Fruit fly (Drosophila melanogaster) whole organism, embryonic: ENCODE data around the gene Gbs-70E.

Experiments
- Adf1 ChIP-seq: fragments of 200-800 bp; sonication (Bioruptor generic); IDR thresholded peaks from 2 replicates; pipeline ENCODE4 v1.3.6; 2022; ENCODE audit warnings: missing biosample characterization, missing genetic modification characterization
- CG10274 ChIP-seq: fragments of 200-800 bp; sonication (Bioruptor generic); optimal IDR thresholded peaks from 3 replicates; lab custom pipeline; 2017; ENCODE audit warnings: missing biosample characterization, mild to moderate bottlenecking, missing genetic modification characterization
- CG10321 ChIP-seq: fragments of 200-800 bp; sonication (Bioruptor generic); IDR thresholded peaks from 2 replicates; pipeline ENCODE4 v1.3.6; 2022; ENCODE audit warnings: missing biosample characterization, missing genetic modification characterization
- CG10462 ChIP-seq: fragments of 200-800 bp; sonication (Bioruptor generic); optimal IDR thresholded peaks from 2 replicates; lab custom pipeline; 2016; ENCODE audit warnings: missing biosample characterization, missing genetic modification characterization
- CG14050 ChIP-seq: fragments of 200-800 bp; sonication (Bioruptor generic); IDR thresholded peaks from 3 replicates; pipeline ENCODE4 v1.3.6; 2022; ENCODE audit warnings: missing biosample characterization, missing genetic modification characterization
- CG1647 ChIP-seq: fragments of 200-800 bp; sonication (Bioruptor generic); optimal IDR thresholded peaks from 3 replicates; lab custom pipeline; 2016; ENCODE audit warnings: missing biosample characterization, missing genetic modification characterization
- CG18476 ChIP-seq: fragments of 200-800 bp; sonication (Bioruptor generic); optimal IDR thresholded peaks from 2 replicates; lab custom pipeline; 2016; ENCODE audit warnings: missing biosample characterization, mild to moderate bottlenecking, missing genetic modification characterization
- CG2199 ChIP-seq: fragments of 200-800 bp; sonication (Bioruptor generic); IDR thresholded peaks from 3 replicates; pipeline ENCODE4 v1.3.6; 2022; ENCODE audit warnings: missing biosample characterization, missing genetic modification characterization
- CG2875 ChIP-seq: fragments of 200-800 bp; sonication (Bioruptor generic); optimal IDR thresholded peaks from 2 replicates; lab custom pipeline; 2017; ENCODE audit warnings: missing biosample characterization, mild to moderate bottlenecking, missing genetic modification characterization, missing genetic modification reagents
- CG3838 ChIP-seq: fragments of 200-800 bp; sonication (Bioruptor generic); optimal IDR thresholded peaks from 3 replicates; lab custom pipeline; 2016; ENCODE audit warnings: missing biosample characterization, missing genetic modification characterization
- CG5953 ChIP-seq: fragments of 200-800 bp; sonication (Bioruptor generic); IDR thresholded peaks from 2 replicates; pipeline ENCODE4 v1.3.6; 2022; ENCODE audit warnings: missing biosample characterization, missing genetic modification characterization
- CG6791 ChIP-seq: fragments of 200-800 bp; sonication (Bioruptor generic); IDR thresholded peaks from 3 replicates; pipeline ENCODE4 v1.3.6; 2022; ENCODE audit warnings: missing biosample characterization, missing genetic modification characterization; ENCODE audit not compliant: partially characterized antibody
- CG7271 ChIP-seq: fragments of 200-800 bp; sonication (Bioruptor generic); optimal IDR thresholded peaks from 2 replicates; lab custom pipeline; 2018; ENCODE audit warnings: missing biosample characterization, mild to moderate bottlenecking, missing genetic modification characterization, moderate library complexity
- CG9609 ChIP-seq: fragments of 200-800 bp; sonication (Bioruptor generic); optimal IDR thresholded peaks from 3 replicates; lab custom pipeline; 2016; ENCODE audit warnings: missing biosample characterization, missing genetic modification characterization
- D19B ChIP-seq: fragments of 200-800 bp; sonication (Bioruptor generic); optimal IDR thresholded peaks from 2 replicates; lab custom pipeline; 2017; ENCODE audit warnings: missing biosample characterization, mild to moderate bottlenecking, missing genetic modification characterization
- Dll ChIP-seq: fragments of 200-800 bp; sonication (Bioruptor generic); IDR thresholded peaks from 4 replicates; pipeline ENCODE4 v1.3.6; 2022; ENCODE audit warnings: missing biosample characterization, missing genetic modification characterization; ENCODE audit not compliant: partially characterized antibody
- E2f2 ChIP-seq: fragments of 200-800 bp; sonication (Bioruptor generic); IDR thresholded peaks from 2 replicates; pipeline ENCODE4 v1.3.6; 2022; ENCODE audit warnings: missing biosample characterization, missing genetic modification characterization
- Fer1 ChIP-seq: fragments of 200-800 bp; sonication (Bioruptor generic); optimal IDR thresholded peaks from 2 replicates; lab custom pipeline; 2017; ENCODE audit warnings: missing biosample characterization, mild to moderate bottlenecking, missing genetic modification characterization
- Gug ChIP-seq: fragments of 200-800 bp; sonication (Bioruptor generic); IDR thresholded peaks from 4 replicates; pipeline ENCODE4 v1.3.6; 2022; ENCODE audit warnings: missing biosample characterization, missing genetic modification characterization
- Hr39 ChIP-seq: fragments of >200 bp; optimal IDR thresholded peaks from 2 replicates; lab custom pipeline; 2017
- Hr78 ChIP-seq, 2 experiments: fragments of 200-800 bp in 1 of 2; fragments of >200 bp in 1 of 2; sonication (Bioruptor generic) in 1 of 2; optimal IDR thresholded peaks; 2 replicates each; lab custom pipeline; 2017 to 2019; ENCODE audit warnings: missing biosample characterization in 2 of 2, missing genetic modification characterization in 2 of 2, mild to moderate bottlenecking in 1 of 2, moderate library complexity in 1 of 2
- Lhr ChIP-seq: fragments of 200-800 bp; sonication (Bioruptor generic); optimal IDR thresholded peaks from 3 replicates; lab custom pipeline; 2017; ENCODE audit warnings: mild to moderate bottlenecking, missing biosample characterization, missing genetic modification reagents, missing genetic modification characterization
- Med ChIP-seq: fragments of 200-800 bp; sonication (Bioruptor generic); peaks from one replicate; lab custom pipeline; 2016; ENCODE audit warnings: missing biosample characterization, missing genetic modification characterization, mild to moderate bottlenecking, inconsistent platforms, moderate library complexity
- Nf-YA ChIP-seq: fragments of 200-800 bp; sonication (Bioruptor generic); IDR thresholded peaks from 2 replicates; pipeline ENCODE4 v1.3.6; 2022; ENCODE audit warnings: missing biosample characterization, missing genetic modification characterization
- Pdp1 ChIP-seq, 2 experiments: fragments of 200-800 bp; sonication (Bioruptor generic); optimal IDR thresholded peaks; 3 replicates each; lab custom pipeline; 2016; ENCODE audit warnings: missing biosample characterization in 2 of 2, missing genetic modification characterization in 2 of 2, mild to moderate bottlenecking in 1 of 2, moderate library complexity in 1 of 2
- TFAM ChIP-seq: fragments of 200-800 bp; sonication (Bioruptor generic); optimal IDR thresholded peaks from 2 replicates; lab custom pipeline; 2017; ENCODE audit warnings: missing biosample characterization, missing genetic modification characterization, inconsistent platforms
- Xbp1 ChIP-seq: fragments of 200-800 bp; sonication (Bioruptor generic); optimal IDR thresholded peaks from 3 replicates; lab custom pipeline; 2016; ENCODE audit warnings: missing biosample characterization, mild to moderate bottlenecking, missing genetic modification characterization
- crc ChIP-seq: fragments of 200-800 bp; sonication (Bioruptor generic); optimal IDR thresholded peaks from 2 replicates; lab custom pipeline; 2016; ENCODE audit warnings: missing biosample characterization, missing genetic modification characterization
- crol ChIP-seq: fragments of 200-800 bp; sonication (Bioruptor generic); IDR thresholded peaks from 2 replicates; pipeline ENCODE4 v1.3.6; 2022; ENCODE audit warnings: missing biosample characterization, missing genetic modification characterization
- eve ChIP-seq, 2 experiments: fragments of >200 bp; optimal IDR thresholded peaks; 2 replicates each; lab custom pipeline; 2017; ENCODE audit warnings: missing biosample characterization in 2 of 2, missing genetic modification characterization in 2 of 2
- exex ChIP-seq: fragments of 200-800 bp; sonication (Bioruptor generic); optimal IDR thresholded peaks from 4 replicates; lab custom pipeline; 2018; ENCODE audit warnings: missing biosample characterization, mild to moderate bottlenecking, missing genetic modification characterization, moderate library complexity
- eyg ChIP-seq: fragments of 200-800 bp; sonication (Bioruptor generic); optimal IDR thresholded peaks from 3 replicates; lab custom pipeline; 2016; ENCODE audit warnings: missing biosample characterization, missing genetic modification characterization
- ftz-f1 ChIP-seq: fragments of 200-800 bp; sonication (Bioruptor generic); optimal IDR thresholded peaks from 2 replicates; lab custom pipeline; 2016; ENCODE audit warnings: missing biosample characterization, missing genetic modification characterization
- gem ChIP-seq: fragments of 200-800 bp; sonication (Bioruptor generic); optimal IDR thresholded peaks from 2 replicates; lab custom pipeline; 2019; ENCODE audit warnings: missing biosample characterization, mild to moderate bottlenecking, missing genetic modification characterization, moderate library complexity
- grau ChIP-seq: fragments of 200-800 bp; optimal IDR thresholded peaks from 3 replicates; lab custom pipeline; 2019; ENCODE audit warnings: missing biosample characterization, mild to moderate bottlenecking, missing genetic modification characterization, moderate library complexity
- kay ChIP-seq: fragments of 200-800 bp; sonication (Bioruptor generic); optimal IDR thresholded peaks from 2 replicates; lab custom pipeline; 2016; ENCODE audit warnings: missing biosample characterization, missing genetic modification characterization
- kni ChIP-seq: fragments of 200-800 bp; sonication (Bioruptor generic); optimal IDR thresholded peaks from 3 replicates; lab custom pipeline; 2017; ENCODE audit warnings: mild to moderate bottlenecking, missing biosample characterization, missing genetic modification reagents, missing genetic modification characterization
- knrl ChIP-seq: fragments of 200-800 bp; sonication (Bioruptor generic); IDR thresholded peaks from 3 replicates; pipeline ENCODE4 v1.3.6; 2022; ENCODE audit warnings: missing biosample characterization, missing genetic modification characterization; ENCODE audit not compliant: partially characterized antibody
- lab ChIP-seq: fragments of 200-800 bp; sonication (Bioruptor generic); optimal IDR thresholded peaks from 3 replicates; lab custom pipeline; 2017; ENCODE audit warnings: missing biosample characterization, missing genetic modification characterization, mild to moderate bottlenecking, moderate library complexity, missing genetic modification reagents
- mirr ChIP-seq: fragments of 200-800 bp; sonication (Bioruptor generic); optimal IDR thresholded peaks from 3 replicates; lab custom pipeline; 2018; ENCODE audit warnings: missing biosample characterization, mild to moderate bottlenecking, missing genetic modification characterization
- peb ChIP-seq: fragments of 200-800 bp; sonication (Bioruptor generic); IDR thresholded peaks from 2 replicates; pipeline ENCODE4 v1.3.6; 2022; ENCODE audit warnings: missing biosample characterization, missing genetic modification characterization
- ranshi ChIP-seq: fragments of 200-800 bp; sonication (Bioruptor generic); IDR thresholded peaks from 2 replicates; pipeline ENCODE4 v1.3.6; 2022; ENCODE audit warnings: missing biosample characterization, missing genetic modification characterization
- sc ChIP-seq, 3 experiments: fragments of >200 bp in 2 of 3; fragments of 200-800 bp in 1 of 3; sonication (Bioruptor generic) in 1 of 3; optimal IDR thresholded peaks; 2 replicates in 2 of 3; 3 replicates in 1 of 3; lab custom pipeline; 2017; ENCODE audit warnings: mild to moderate bottlenecking in 1 of 3, missing biosample characterization in 1 of 3, missing genetic modification characterization in 1 of 3, missing genetic modification reagents in 1 of 3
- sens ChIP-seq: fragments of 200-800 bp; sonication (Bioruptor generic); peaks from one replicate; lab custom pipeline; 2016; ENCODE audit warnings: missing biosample characterization, missing genetic modification characterization
- stc ChIP-seq: fragments of 200-800 bp; sonication (Bioruptor generic); IDR thresholded peaks from 2 replicates; pipeline ENCODE4 v1.3.6; 2022; ENCODE audit warnings: missing biosample characterization, missing genetic modification characterization
- sug ChIP-seq: fragments of 200-800 bp; optimal IDR thresholded peaks from 2 replicates; lab custom pipeline; 2019; ENCODE audit warnings: missing biosample characterization, mild to moderate bottlenecking, missing genetic modification characterization, moderate library complexity

Gene Gbs-70E

dm6 chr3L:14547811-14548765, 2.7 kb downstream of the Gbs-70E start (continued):
- TF ChIP-seq eve (GFP tag; optimal IDR thresholded peaks at IDR 0.05; lab: Kevin White, UChicago) (peak in 1 of 2 experiments; percentile 49), sug (peak; percentile 89), lab (peak; percentile 21), kay (peak; percentile 2), mirr (GFP tag; lab: Kevin White, UChicago) (peak; percentile 79), Hr78 (GFP tag; optimal IDR thresholded peaks at IDR 0.05; lab: Kevin White, UChicago) (peak in 1 of 2 experiments; percentile 1), TFAM (GFP tag; lab: Kevin White, UChicago) (no peak), CG7271 (tag; lab: Kevin White, UChicago) (no peak)

dm6 chr3L:14546918-14547533, 3.7 kb downstream of the Gbs-70E start:
- TF ChIP-seq CG1647 (no peak), kni (GFP tag; lab: Kevin White, UChicago) (peak; percentile 28), CG2199 (GFP tag; lab: Robert Waterston, UW) (peak; percentile 71; the same call in 1 of the 3 replicates), CG14050 (GFP tag; lab: Robert Waterston, UW) (no peak), crc (no peak), D19B (no peak), Med (GFP tag; lab: Kevin White, UChicago) (peak; percentile 72), CG10462 (GFP tag; lab: Kevin White, UChicago) (no peak), Pdp1 (GFP tag; optimal IDR thresholded peaks at IDR 0.05; lab: Kevin White, UChicago) (peak in 1 of 2 experiments; percentile 95), Lhr (GFP tag; lab: Kevin White, UChicago) (no peak), CG10321 (no peak), Xbp1 (GFP tag; lab: Kevin White, UChicago) (no peak), ranshi (GFP tag; lab: Robert Waterston, UW) (no peak), stc (GFP tag; lab: Robert Waterston, UW) (no peak), peb (GFP tag; lab: Robert Waterston, UW) (no peak), ftz-f1 (GFP tag; lab: Kevin White, UChicago) (peak; percentile 93), CG2875 (GFP tag; lab: Kevin White, UChicago) (no peak), sens (peak; percentile 32), eyg (GFP tag; lab: Kevin White, UChicago) (no peak), Hr39 (lab: Kevin White, UChicago) (no peak), gem (tag; lab: Kevin White, UChicago) (no peak), sc (optimal IDR thresholded peaks at IDR 0.05; lab: Kevin White, UChicago) (no peak), sc (GFP tag; optimal IDR thresholded peaks at IDR 0.05; lab: Kevin White, UChicago) (no peak), grau (tag; lab: Kevin White, UChicago) (no peak), mirr (GFP tag; lab: Kevin White, UChicago) (peak; percentile 56), Dll (GFP tag; lab: Robert Waterston, UW) (no peak), CG10274 (no peak), Gug (GFP tag; lab: Robert Waterston, UW) (no peak), knrl (GFP tag; lab: Robert Waterston, UW) (no peak), CG6791 (GFP tag; lab: Robert Waterston, UW) (no peak), Nf-YA (no peak), Fer1 (GFP tag; lab: Kevin White, UChicago) (peak; percentile 1), CG9609 (GFP tag; lab: Kevin White, UChicago) (no peak), E2f2 (no peak), exex (tag; lab: Kevin White, UChicago) (peak; percentile 54), CG5953 (GFP tag; lab: Robert Waterston, UW) (0 out of 2 replicates have a peak, but pooled peaks have one; percentile 30), Adf1 (GFP tag; lab: Robert Waterston, UW) (no peak), crol (GFP tag; lab: Robert Waterston, UW) (peak; percentile 36), CG18476 (no peak), CG3838 (GFP tag; lab: Kevin White, UChicago) (no peak)
